Fruit fly (Drosophila melanogaster) whole organism, embryonic: ENCODE measurements around the gene Nepl12.

ENCODE experiments used
- Abd-B ChIP-seq: fragments of 200-800 bp; sonication (Bioruptor generic); optimal IDR thresholded peaks from 2 replicates; lab custom pipeline; 2018; ENCODE audit warnings: missing biosample characterization, mild to moderate bottlenecking, missing genetic modification characterization, moderate library complexity
- Blimp-1 ChIP-seq: fragments of 200-800 bp; sonication (Bioruptor generic); optimal IDR thresholded peaks from 3 replicates; lab custom pipeline; 2018; ENCODE audit warnings: missing biosample characterization, missing genetic modification characterization, mild to moderate bottlenecking, moderate library complexity, missing genetic modification reagents
- CG10543 ChIP-seq: fragments of 200-800 bp; sonication (Bioruptor generic); optimal IDR thresholded peaks from 3 replicates; lab custom pipeline; 2017; ENCODE audit warnings: missing biosample characterization, mild to moderate bottlenecking, missing genetic modification characterization, moderate library complexity
- CG11456 ChIP-seq: fragments of 200-800 bp; sonication (Bioruptor generic); IDR thresholded peaks from 3 replicates; pipeline ENCODE4 v1.3.6; 2022; ENCODE audit warnings: missing biosample characterization, missing genetic modification characterization
- CG12236 ChIP-seq: fragments of 200-800 bp; sonication (Bioruptor generic); optimal IDR thresholded peaks from 2 replicates; lab custom pipeline; 2016; ENCODE audit warnings: missing biosample characterization, missing genetic modification characterization
- CG12299 ChIP-seq: fragments of 200-800 bp; sonication (Bioruptor generic); optimal IDR thresholded peaks from 2 replicates; lab custom pipeline; 2018; ENCODE audit warnings: missing biosample characterization, mild to moderate bottlenecking, missing genetic modification characterization
- CG12942 ChIP-seq: fragments of 200-800 bp; sonication (Bioruptor generic); optimal IDR thresholded peaks from 3 replicates; lab custom pipeline; 2016; ENCODE audit warnings: missing biosample characterization, missing genetic modification characterization
- CG13894 ChIP-seq: fragments of 200-800 bp; sonication (Bioruptor generic); optimal IDR thresholded peaks from 3 replicates; lab custom pipeline; 2018; ENCODE audit warnings: missing biosample characterization, mild to moderate bottlenecking, missing genetic modification characterization, moderate library complexity
- CG14050 ChIP-seq: fragments of 200-800 bp; sonication (Bioruptor generic); IDR thresholded peaks from 3 replicates; pipeline ENCODE4 v1.3.6; 2022; ENCODE audit warnings: missing biosample characterization, missing genetic modification characterization
- CG15601 ChIP-seq: fragments of 200-800 bp; sonication (Bioruptor generic); optimal IDR thresholded peaks from 3 replicates; lab custom pipeline; 2019; ENCODE audit warnings: missing biosample characterization, mild to moderate bottlenecking, missing genetic modification characterization, moderate library complexity
- CG17328 ChIP-seq: fragments of 200-800 bp; sonication (Bioruptor generic); IDR thresholded peaks from 2 replicates; pipeline ENCODE4 v1.3.6; 2022; ENCODE audit warnings: missing biosample characterization, missing genetic modification characterization
- CG17385 ChIP-seq: fragments of 200-800 bp; sonication (Bioruptor generic); optimal IDR thresholded peaks from 3 replicates; lab custom pipeline; 2018; ENCODE audit warnings: missing biosample characterization, mild to moderate bottlenecking, missing genetic modification characterization
- CG17829 ChIP-seq: fragments of 200-800 bp; optimal IDR thresholded peaks from 2 replicates; lab custom pipeline; 2019; ENCODE audit warnings: missing biosample characterization, mild to moderate bottlenecking, missing genetic modification characterization, moderate library complexity
- CG2129 ChIP-seq: fragments of 200-800 bp; sonication (Bioruptor generic); IDR thresholded peaks from 2 replicates; pipeline ENCODE4 v1.3.6; 2022; ENCODE audit warnings: missing biosample characterization, missing genetic modification characterization; ENCODE audit not compliant: partially characterized antibody
- CG2202 ChIP-seq: fragments of 200-800 bp; sonication (Bioruptor generic); optimal IDR thresholded peaks from 2 replicates; lab custom pipeline; 2018; ENCODE audit warnings: missing biosample characterization, mild to moderate bottlenecking, missing genetic modification characterization
- CG31388 ChIP-seq: fragments of 200-800 bp; sonication (Bioruptor generic); optimal IDR thresholded peaks from 2 replicates; lab custom pipeline; 2016; ENCODE audit warnings: missing biosample characterization, missing genetic modification characterization
- CG33557 ChIP-seq: fragments of 200-800 bp; sonication (Bioruptor generic); optimal IDR thresholded peaks from 2 replicates; lab custom pipeline; 2019; ENCODE audit warnings: missing biosample characterization, mild to moderate bottlenecking, missing genetic modification characterization, moderate library complexity
- CG3847 ChIP-seq: fragments of 200-800 bp; sonication (Bioruptor generic); IDR thresholded peaks from 2 replicates; pipeline ENCODE4 v1.3.6; 2022; ENCODE audit warnings: missing biosample characterization, missing genetic modification characterization
- CG3995 ChIP-seq: fragments of 200-800 bp; sonication (Bioruptor generic); optimal IDR thresholded peaks from 3 replicates; lab custom pipeline; 2016; ENCODE audit warnings: missing biosample characterization, missing genetic modification characterization
- CG6813 ChIP-seq: fragments of 200-800 bp; sonication (Bioruptor generic); optimal IDR thresholded peaks from 2 replicates; lab custom pipeline; 2017; ENCODE audit warnings: missing biosample characterization, missing genetic modification characterization, mild to moderate bottlenecking, moderate library complexity, missing genetic modification reagents
- CG7963 ChIP-seq: fragments of 200-800 bp; sonication (Bioruptor generic); IDR thresholded peaks from 3 replicates; pipeline ENCODE4 v1.3.6; 2022; ENCODE audit warnings: missing biosample characterization, missing genetic modification characterization; ENCODE audit not compliant: partially characterized antibody
- CG7987 ChIP-seq: fragments of 200-800 bp; sonication (Bioruptor generic); optimal IDR thresholded peaks from 2 replicates; lab custom pipeline; 2018; ENCODE audit warnings: missing biosample characterization, mild to moderate bottlenecking, missing genetic modification characterization, moderate library complexity
- Chrac-16 ChIP-seq: fragments of 200-800 bp; sonication (Bioruptor generic); optimal IDR thresholded peaks from 3 replicates; lab custom pipeline; 2016; ENCODE audit warnings: missing biosample characterization, missing genetic modification characterization
- D19B ChIP-seq: fragments of 200-800 bp; sonication (Bioruptor generic); optimal IDR thresholded peaks from 2 replicates; lab custom pipeline; 2017; ENCODE audit warnings: missing biosample characterization, mild to moderate bottlenecking, missing genetic modification characterization
- Dll ChIP-seq: fragments of 200-800 bp; sonication (Bioruptor generic); IDR thresholded peaks from 4 replicates; pipeline ENCODE4 v1.3.6; 2022; ENCODE audit warnings: missing biosample characterization, missing genetic modification characterization; ENCODE audit not compliant: partially characterized antibody
- Hand ChIP-seq: fragments of 200-800 bp; sonication (Bioruptor generic); optimal IDR thresholded peaks from 2 replicates; lab custom pipeline; 2017; ENCODE audit warnings: mild to moderate bottlenecking, missing biosample characterization, missing genetic modification reagents, missing genetic modification characterization
- Hr51 ChIP-seq, 2 experiments: fragments of 200-800 bp; sonication (Bioruptor generic); optimal IDR thresholded peaks; 2 replicates in 1 of 2; 3 replicates in 1 of 2; lab custom pipeline; 2016 to 2018; ENCODE audit warnings: missing biosample characterization in 2 of 2, missing genetic modification characterization in 2 of 2, mild to moderate bottlenecking in 1 of 2, moderate library complexity in 1 of 2
- MTF-1 ChIP-seq: fragments of 200-800 bp; sonication (Bioruptor generic); optimal IDR thresholded peaks from 2 replicates; lab custom pipeline; 2018; ENCODE audit warnings: missing biosample characterization, mild to moderate bottlenecking, missing genetic modification characterization, borderline replicate concordance
- Mad ChIP-seq: fragments of 200-800 bp; sonication (Bioruptor generic); optimal IDR thresholded peaks from 2 replicates; lab custom pipeline; 2016; ENCODE audit warnings: missing biosample characterization, missing genetic modification characterization
- NfI ChIP-seq: fragments of 200-800 bp; sonication (Bioruptor generic); optimal IDR thresholded peaks from 3 replicates; lab custom pipeline; 2018; ENCODE audit warnings: missing biosample characterization, mild to moderate bottlenecking, missing genetic modification characterization, moderate library complexity
- Scr ChIP-seq: fragments of 200-800 bp; sonication (Bioruptor generic); IDR thresholded peaks from 2 replicates; pipeline ENCODE4 v1.3.6; 2022; ENCODE audit warnings: missing biosample characterization, missing genetic modification characterization; ENCODE audit not compliant: partially characterized antibody
- Vsx1 ChIP-seq: fragments of 200-800 bp; sonication (Bioruptor generic); optimal IDR thresholded peaks from 2 replicates; lab custom pipeline; 2017; ENCODE audit warnings: missing biosample characterization, mild to moderate bottlenecking, missing genetic modification characterization, missing genetic modification reagents
- bab2 ChIP-seq: fragments of 200-800 bp; sonication (Bioruptor generic); optimal IDR thresholded peaks from 2 replicates; lab custom pipeline; 2016; ENCODE audit warnings: missing biosample characterization, missing genetic modification characterization
- ewg ChIP-seq: fragments of 200-800 bp; sonication (Bioruptor generic); optimal IDR thresholded peaks from 3 replicates; lab custom pipeline; 2017; ENCODE audit warnings: mild to moderate bottlenecking, missing biosample characterization, missing genetic modification reagents, missing genetic modification characterization
- gcm ChIP-seq: fragments of 200-800 bp; sonication (Bioruptor generic); optimal IDR thresholded peaks from 2 replicates; lab custom pipeline; 2019; ENCODE audit warnings: missing biosample characterization, mild to moderate bottlenecking, missing genetic modification characterization, moderate library complexity
- gcm2 ChIP-seq: fragments of 200-800 bp; sonication (Bioruptor generic); optimal IDR thresholded peaks from 2 replicates; lab custom pipeline; 2016; ENCODE audit warnings: missing biosample characterization, missing genetic modification characterization
- gem ChIP-seq: fragments of 200-800 bp; sonication (Bioruptor generic); optimal IDR thresholded peaks from 2 replicates; lab custom pipeline; 2019; ENCODE audit warnings: missing biosample characterization, mild to moderate bottlenecking, missing genetic modification characterization, moderate library complexity
- gfzf ChIP-seq: fragments of 200-800 bp; sonication (Bioruptor generic); optimal IDR thresholded peaks from 2 replicates; lab custom pipeline; 2016; ENCODE audit warnings: missing biosample characterization, mild to moderate bottlenecking, missing genetic modification characterization, moderate library complexity
- gro ChIP-seq: fragments of 200-800 bp; sonication (Bioruptor generic); optimal IDR thresholded peaks from 2 replicates; lab custom pipeline; 2016; ENCODE audit warnings: missing biosample characterization, missing genetic modification characterization
- gt ChIP-seq: fragments of 200-800 bp; sonication (Bioruptor generic); IDR thresholded peaks from 2 replicates; pipeline ENCODE4 v1.3.6; 2022; ENCODE audit warnings: missing biosample characterization, missing genetic modification characterization
- hbn ChIP-seq: fragments of 200-800 bp; sonication (Bioruptor generic); IDR thresholded peaks from 2 replicates; pipeline ENCODE4 v1.3.6; 2022; ENCODE audit warnings: missing biosample characterization, missing genetic modification characterization; ENCODE audit not compliant: partially characterized antibody
- luna ChIP-seq: fragments of 200-800 bp; sonication (Bioruptor generic); optimal IDR thresholded peaks from 2 replicates; lab custom pipeline; 2016; ENCODE audit warnings: missing biosample characterization, missing genetic modification characterization
- maf-S ChIP-seq: fragments of 200-800 bp; sonication (Bioruptor generic); optimal IDR thresholded peaks from 2 replicates; lab custom pipeline; 2016; ENCODE audit warnings: missing biosample characterization, missing genetic modification characterization
- scrt ChIP-seq: fragments of 200-800 bp; sonication (Bioruptor generic); optimal IDR thresholded peaks from 2 replicates; lab custom pipeline; 2018; ENCODE audit warnings: missing biosample characterization, mild to moderate bottlenecking, missing genetic modification characterization, moderate library complexity
- ttk ChIP-seq: fragments of 200-800 bp; sonication (Bioruptor generic); IDR thresholded peaks from 2 replicates; pipeline ENCODE4 v2.1.2; 2022; ENCODE audit warnings: missing biosample characterization, missing genetic modification characterization
- usp ChIP-seq: fragments of >200 bp; optimal IDR thresholded peaks from 2 replicates; lab custom pipeline; 2017; ENCODE audit warnings: missing biosample characterization, missing genetic modification characterization
- wek ChIP-seq: fragments of 200-800 bp; sonication (Bioruptor generic); optimal IDR thresholded peaks from 3 replicates; lab custom pipeline; 2018; ENCODE audit warnings: missing biosample characterization, mild to moderate bottlenecking, missing genetic modification characterization, moderate library complexity
- z ChIP-seq: fragments of 200-800 bp; sonication (Bioruptor generic); IDR thresholded peaks from 3 replicates; pipeline ENCODE4 v1.3.6; 2022; ENCODE audit warnings: missing biosample characterization, missing genetic modification characterization

Nepl12 gene

DNA sequence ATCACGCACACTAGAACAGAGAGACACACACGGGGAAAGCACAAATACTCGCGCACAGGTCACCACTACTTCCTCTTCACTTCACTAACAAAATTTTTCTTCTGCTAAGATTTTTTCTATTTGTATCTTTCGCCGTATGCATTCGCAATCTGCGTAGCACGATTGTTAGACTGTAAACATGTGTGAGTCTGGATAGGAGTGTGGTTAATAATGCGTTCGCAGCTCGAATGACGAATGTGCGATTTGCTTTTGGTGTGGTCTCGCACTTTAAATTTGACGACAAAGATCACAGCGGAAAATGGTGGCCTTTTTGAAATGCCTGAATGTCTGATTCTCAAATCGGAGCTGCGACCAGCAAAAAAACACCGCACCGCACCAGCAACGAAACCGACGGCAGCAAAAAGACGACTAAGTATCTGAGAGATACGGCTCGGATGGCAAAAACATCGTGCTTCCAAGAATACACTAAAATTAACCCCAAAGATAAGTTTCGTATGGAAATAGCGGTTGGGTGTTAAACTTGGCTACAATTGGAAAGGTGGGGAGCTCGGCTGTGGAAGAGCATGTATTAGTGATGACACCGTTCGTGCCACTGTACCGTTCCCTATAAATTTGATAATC, 29.8 kb downstream of the Nepl12 start, which contains the start of gene Unc-115a (continued):
- TF ChIP-seq ttk = no peak
- TF ChIP-seq CG11456 (GFP tag; lab: Robert Waterston, UW) = no peak
- TF ChIP-seq CG14050 (GFP tag; lab: Robert Waterston, UW) = no peak
- no peak for TF ChIP-seq D19B (GFP tag; lab: Kevin White, UChicago)
- TF ChIP-seq gcm2 (GFP tag; lab: Kevin White, UChicago) = peak; percentile 53
- TF ChIP-seq hbn (GFP tag; lab: Robert Waterston, UW) = no peak
- peak in 1 of 2 experiments; percentile 6 for TF ChIP-seq Hr51 (GFP tag; optimal IDR thresholded peaks at IDR 0.05; lab: Kevin White, UChicago)
- peak; percentile 63 for TF ChIP-seq Mad (GFP tag; lab: Kevin White, UChicago)
- no peak for TF ChIP-seq CG31388 (GFP tag; lab: Kevin White, UChicago)
- peak; percentile 15 for TF ChIP-seq bab2 (GFP tag; lab: Kevin White, UChicago)
- TF ChIP-seq CG17328 (GFP tag; lab: Robert Waterston, UW) = no peak
- no peak for TF ChIP-seq gt
- TF ChIP-seq CG12942 (GFP tag; lab: Kevin White, UChicago) = no peak
- TF ChIP-seq CG17385 (GFP tag; lab: Kevin White, UChicago) = no peak
- TF ChIP-seq CG7963 (GFP tag; lab: Robert Waterston, UW) = no peak
- TF ChIP-seq ewg (GFP tag; lab: Kevin White, UChicago) = peak; percentile 15
- TF ChIP-seq Chrac-16 (GFP tag; lab: Kevin White, UChicago) = no peak
- TF ChIP-seq CG2202 (tag; lab: Kevin White, UChicago) = peak; percentile 3
- TF ChIP-seq CG13894 (tag; lab: Kevin White, UChicago) = no peak
- TF ChIP-seq luna = peak; percentile 8
- no peak for TF ChIP-seq z (GFP tag; lab: Robert Waterston, UW)
- TF ChIP-seq CG15601 (tag; lab: Kevin White, UChicago) = peak; percentile 73
- TF ChIP-seq gcm (GFP tag; lab: Kevin White, UChicago) = peak; percentile 42
- TF ChIP-seq CG2129 (GFP tag; lab: Robert Waterston, UW) = no peak
- peak; percentile 52 for TF ChIP-seq CG12299 (tag; lab: Kevin White, UChicago)
- TF ChIP-seq CG12236 (GFP tag; lab: Kevin White, UChicago) = peak; percentile 43
- no peak for TF ChIP-seq gem (tag; lab: Kevin White, UChicago)
- TF ChIP-seq CG3847 (GFP tag; lab: Robert Waterston, UW) = no peak
- peak; percentile 54 for TF ChIP-seq CG6813 (GFP tag; lab: Kevin White, UChicago)
- peak; percentile 73 for TF ChIP-seq gro (GFP tag; lab: Kevin White, UChicago)
- TF ChIP-seq Blimp-1 (GFP tag; lab: Kevin White, UChicago) = peak; percentile 23
- no peak for TF ChIP-seq usp
- no peak for TF ChIP-seq Abd-B (GFP tag; lab: Kevin White, UChicago)
- peak; percentile 31 for TF ChIP-seq maf-S (GFP tag; lab: Kevin White, UChicago)
- peak; percentile 32 for TF ChIP-seq CG10543
- peak; percentile 26 for TF ChIP-seq CG33557
- TF ChIP-seq Scr (GFP tag; lab: Robert Waterston, UW) = no peak
- no peak for TF ChIP-seq Vsx1
- TF ChIP-seq wek (GFP tag; lab: Kevin White, UChicago) = peak; percentile 36
- no peak for TF ChIP-seq Dll (GFP tag; lab: Robert Waterston, UW)
- peak; percentile 52 for TF ChIP-seq MTF-1 (GFP tag; lab: Kevin White, UChicago)
- peak; percentile 36 for TF ChIP-seq NfI (GFP tag; lab: Kevin White, UChicago)
- TF ChIP-seq CG3995 (GFP tag; lab: Kevin White, UChicago) = peak; percentile 49
- TF ChIP-seq Hand = peak; percentile 28
- peak; percentile 3 for TF ChIP-seq scrt (GFP tag; lab: Kevin White, UChicago)
- peak; percentile 78 for TF ChIP-seq CG17829 (tag; lab: Kevin White, UChicago)
- TF ChIP-seq gfzf (GFP tag; lab: Kevin White, UChicago) = peak; percentile 98
- peak; percentile 67 for TF ChIP-seq CG7987 (GFP tag; lab: Kevin White, UChicago)
